Worm (Caenorhabditis elegans) whole organism, L1 larva: ENCODE results near the gene C06E7.88.
A peak's percentile ranks its signal among the peaks of the same experiment; 100 is the strongest.

Source experiments
- C04F5.9 ChIP-seq: sonication (generic microtip); optimal IDR thresholded peaks from 2 replicates; lab custom pipeline; 2016; ENCODE audit warnings: missing genetic modification characterization, missing compliant biosample characterization
- C16A3.4 ChIP-seq: fragments of 150-350 bp; optimal IDR thresholded peaks from 2 replicates; lab custom pipeline; 2014; ENCODE audit warnings: missing biosample characterization, missing genetic modification characterization
- C34B4.2 ChIP-seq: sonication (generic microtip); optimal IDR thresholded peaks from 2 replicates; lab custom pipeline; 2017; ENCODE audit warnings: mild to moderate bottlenecking, missing genetic modification characterization, missing compliant biosample characterization
- aly-2 ChIP-seq: fragments of 150-350 bp; optimal IDR thresholded peaks from 2 replicates; lab custom pipeline; 2014; ENCODE audit warnings: missing biosample characterization, missing genetic modification characterization
- ama-1 ChIP-seq: fragments of 150-350 bp; optimal IDR thresholded peaks from 2 replicates; lab custom pipeline; 2014
- blmp-1 ChIP-seq: fragments of 150-350 bp; optimal IDR thresholded peaks from 2 replicates; lab custom pipeline; 2014; ENCODE audit warnings: missing biosample characterization, missing genetic modification characterization
- ceh-82 ChIP-seq, 3 experiments: fragments of 150-350 bp in 1 of 3; sonication (generic microtip) in 2 of 3; optimal IDR thresholded peaks; 2 replicates each; lab custom pipeline; 2014 to 2017; ENCODE audit warnings: missing biosample characterization in 3 of 3, missing genetic modification characterization in 3 of 3
- ceh-88 ChIP-seq: fragments of 200-800 bp; sonication (Bioruptor generic); IDR thresholded peaks from 2 replicates; pipeline ENCODE4 v1.3.6; 2022; ENCODE audit warnings: missing genetic modification characterization, missing compliant biosample characterization
- dpl-1 ChIP-seq, 3 experiments: fragments of 150-350 bp in 2 of 3; sonication (generic microtip) in 1 of 3; optimal IDR thresholded peaks; 2 replicates each; lab custom pipeline; 2014 to 2017; ENCODE audit warnings: missing biosample characterization in 3 of 3, missing genetic modification characterization in 3 of 3, missing genetic modification reagents in 3 of 3
- efl-1 ChIP-seq, 4 experiments: fragments of 150-350 bp; optimal IDR thresholded peaks in 3 of 4; peaks in 1 of 4; 1 replicate in 1 of 4; 2 replicates in 3 of 4; lab custom pipeline; 2014; ENCODE audit warnings: missing biosample characterization in 2 of 4, missing genetic modification characterization in 2 of 4, missing genetic modification reagents in 2 of 4
- egl-13 ChIP-seq: sonication (generic microtip); optimal IDR thresholded peaks from 2 replicates; lab custom pipeline; 2016; ENCODE audit warnings: missing genotype, missing genetic modification reagents, missing genetic modification characterization, missing compliant biosample characterization
- egl-27 ChIP-seq, 2 experiments: fragments of 150-350 bp in 1 of 2; sonication (generic microtip); optimal IDR thresholded peaks; 3 replicates each; lab custom pipeline; 2017 to 2018; ENCODE audit warnings: missing biosample characterization in 2 of 2, missing genetic modification characterization in 2 of 2, missing genetic modification reagents in 2 of 2
- elt-2 ChIP-seq: sonication (generic microtip); optimal IDR thresholded peaks from 2 replicates; lab custom pipeline; 2016; ENCODE audit warnings: missing genetic modification characterization, mild to moderate bottlenecking, inconsistent platforms, missing compliant biosample characterization, missing genetic modification reagents
- elt-3 ChIP-seq, 6 experiments: fragments of 150-350 bp in 1 of 6; sonication (generic microtip); optimal IDR thresholded peaks; 2 replicates each; lab custom pipeline; 2017 to 2018; ENCODE audit warnings: missing biosample characterization in 6 of 6, missing genetic modification characterization in 6 of 6, inconsistent platforms in 1 of 6
- fos-1 ChIP-seq: fragments of 150-350 bp; optimal IDR thresholded peaks from 2 replicates; lab custom pipeline; 2014; ENCODE audit warnings: missing biosample characterization, missing genetic modification characterization
- hlh-17 ChIP-seq: fragments of 200-800 bp; sonication (Bioruptor generic); optimal IDR thresholded peaks from 2 replicates; lab custom pipeline; 2018; ENCODE audit warnings: missing genetic modification characterization, mild to moderate bottlenecking, missing compliant biosample characterization, moderate library complexity, borderline replicate concordance
- isw-1 ChIP-seq: fragments of 200-800 bp; sonication (Bioruptor generic); IDR thresholded peaks from 2 replicates; pipeline ENCODE4 v1.3.6; 2022; ENCODE audit warnings: missing genetic modification characterization, missing compliant biosample characterization
- lin-13 ChIP-seq: fragments of 150-350 bp; optimal IDR thresholded peaks from 2 replicates; lab custom pipeline; 2014; ENCODE audit warnings: missing biosample characterization, missing genetic modification reagents, missing genetic modification characterization
- lsy-2 ChIP-seq, 2 experiments: fragments of 150-350 bp; optimal IDR thresholded peaks; 2 replicates each; lab custom pipeline; 2014; ENCODE audit warnings: missing biosample characterization in 2 of 2, missing genetic modification characterization in 2 of 2
- nhr-19 ChIP-seq: fragments of 200-800 bp; sonication (Bioruptor generic); conservative IDR thresholded peaks from 2 replicates; pipeline ENCODE4 v1.3.6; 2022; ENCODE audit warnings: missing genetic modification characterization, missing compliant biosample characterization
- nhr-20 ChIP-seq: sonication (generic microtip); optimal IDR thresholded peaks from 2 replicates; lab custom pipeline; 2016; ENCODE audit warnings: mild to moderate bottlenecking, missing genetic modification characterization, missing compliant biosample characterization
- nhr-84 ChIP-seq: sonication (generic microtip); optimal IDR thresholded peaks from 2 replicates; lab custom pipeline; 2017; ENCODE audit warnings: missing biosample characterization, missing genetic modification characterization
- nhr-90 ChIP-seq: sonication (generic microtip); optimal IDR thresholded peaks from 2 replicates; lab custom pipeline; 2016; ENCODE audit warnings: mild to moderate bottlenecking, missing genetic modification characterization, missing compliant biosample characterization; ENCODE audit not compliant: poor library complexity
- pag-3 ChIP-seq: sonication (generic microtip); optimal IDR thresholded peaks from 2 replicates; lab custom pipeline; 2017; ENCODE audit warnings: missing genetic modification characterization, mild to moderate bottlenecking, missing compliant biosample characterization, antibody characterized with exemption, borderline replicate concordance; ENCODE audit not compliant: insufficient read depth
- pqm-1 ChIP-seq: sonication (generic microtip); optimal IDR thresholded peaks from 3 replicates; lab custom pipeline; 2017; ENCODE audit warnings: missing biosample characterization, missing genetic modification characterization
- skn-1 ChIP-seq: fragments of 150-350 bp; optimal IDR thresholded peaks from 2 replicates; lab custom pipeline; 2014; ENCODE audit warnings: missing biosample characterization, missing genetic modification characterization
- snpc-4 ChIP-seq: fragments of 150-350 bp; optimal IDR thresholded peaks from 2 replicates; lab custom pipeline; 2014; ENCODE audit warnings: missing biosample characterization, missing genetic modification characterization
- snu-23 ChIP-seq: sonication (generic microtip); optimal IDR thresholded peaks from 2 replicates; lab custom pipeline; 2016; ENCODE audit warnings: missing genetic modification characterization, missing compliant biosample characterization
- sptf-1 ChIP-seq: fragments of 150-350 bp; optimal IDR thresholded peaks from 2 replicates; lab custom pipeline; 2014; ENCODE audit warnings: missing biosample characterization, missing genetic modification characterization
- unc-30 ChIP-seq: sonication (generic microtip); optimal IDR thresholded peaks from 2 replicates; lab custom pipeline; 2017; ENCODE audit warnings: missing biosample characterization, missing genetic modification characterization
- unc-86 ChIP-seq: sonication (generic microtip); optimal IDR thresholded peaks from 2 replicates; lab custom pipeline; 2016; ENCODE audit warnings: missing genetic modification characterization, missing compliant biosample characterization
- unc-98 ChIP-seq: fragments of 200-800 bp; sonication (Bioruptor generic); IDR thresholded peaks from 2 replicates; pipeline ENCODE4 v1.3.6; 2022; ENCODE audit warnings: missing genetic modification characterization, missing compliant biosample characterization
- zag-1 ChIP-seq: fragments of 150-350 bp; optimal IDR thresholded peaks from 2 replicates; lab custom pipeline; 2014; ENCODE audit warnings: missing biosample characterization, missing genetic modification characterization
- zip-4 ChIP-seq: fragments of 200-800 bp; sonication (Bioruptor generic); optimal IDR thresholded peaks from 2 replicates; lab custom pipeline; 2018; ENCODE audit warnings: mild to moderate bottlenecking, missing genetic modification characterization, moderate library complexity, missing compliant biosample characterization
- ztf-4 ChIP-seq: fragments of 150-350 bp; optimal IDR thresholded peaks from 2 replicates; lab custom pipeline; 2014; ENCODE audit warnings: missing biosample characterization, missing genetic modification characterization

C06E7.88 gene

DNA sequence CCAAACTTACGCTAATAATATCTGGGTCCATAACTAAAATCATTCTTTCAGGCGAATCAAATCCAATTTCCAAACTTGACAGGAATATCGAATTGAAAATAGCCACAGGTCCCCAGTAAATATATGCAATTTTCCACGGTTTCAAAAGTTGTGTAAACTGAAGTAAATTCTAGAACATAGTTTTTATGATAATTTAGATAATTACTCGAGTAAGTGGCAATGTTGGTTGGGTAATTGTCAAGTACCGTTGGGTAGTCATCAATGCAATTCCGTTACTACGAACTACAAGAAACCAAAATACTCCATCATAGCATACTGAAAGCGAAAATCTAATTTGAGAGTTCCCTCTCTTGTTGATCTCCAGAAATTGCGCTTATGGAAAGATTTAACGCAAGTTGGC is 2.3 kb upstream of the C06E7.88 start:
- no peak for TF ChIP-seq efl-1 (optimal IDR thresholded peaks at IDR 0.05; lab: Kevin White, UChicago)
- TF ChIP-seq efl-1 (GFP tag; optimal IDR thresholded peaks at IDR 0.05 in 1 of 2; lab: Kevin White, UChicago), result peak in 1 of 2 experiments; percentile 79
- TF ChIP-seq egl-27 (tag; optimal IDR thresholded peaks at IDR 0.05; lab: Kevin White, UChicago), result no peak

DNA sequence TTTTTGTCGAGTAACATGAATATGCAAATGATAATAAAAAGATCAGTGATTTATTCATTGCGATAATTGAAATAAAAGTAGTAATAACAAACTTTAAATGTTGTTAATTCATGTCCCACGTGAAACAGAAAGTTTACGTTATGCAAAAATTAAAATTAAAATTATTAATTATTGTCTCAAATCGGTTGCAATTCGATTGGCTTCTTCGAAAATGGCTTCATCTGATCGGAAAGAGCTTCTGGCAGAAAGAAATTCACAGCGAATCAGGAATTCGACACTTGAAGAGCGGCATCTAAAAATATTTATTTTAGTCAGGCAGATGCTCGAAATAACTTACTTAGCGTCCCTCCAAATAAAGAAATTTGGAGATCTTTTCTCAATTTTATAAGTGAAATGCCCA is 1.3 kb downstream of the C06E7.88 start, which contains the start of gene spe-27:
Gene spe-27 (minus strand): TSS at position 101 of the 400 bp plus-strand sequence.
- TF ChIP-seq unc-86 (tag; lab: Kevin White, UChicago) (no peak), unc-98 (no peak), ceh-82 (tag; optimal IDR thresholded peaks at IDR 0.05; lab: Kevin White, UChicago) (no peak), zag-1 (no peak), nhr-90 (no peak), pqm-1 (tag; lab: Kevin White, UChicago) (no peak), C34B4.2 (tag; lab: Kevin White, UChicago) (no peak), aly-2 (no peak), snpc-4 (tag; lab: Kevin White, UChicago) (no peak), nhr-19 (GFP tag; lab: Robert Waterston, UW) (no peak), sptf-1 (tag; lab: Kevin White, UChicago) (no peak), dpl-1 (GFP tag; optimal IDR thresholded peaks at IDR 0.05; lab: Kevin White, UChicago) (no peak), blmp-1 (tag; lab: Kevin White, UChicago) (no peak), efl-1 (optimal IDR thresholded peaks at IDR 0.05; lab: Kevin White, UChicago) (no peak), efl-1 (GFP tag; optimal IDR thresholded peaks at IDR 0.05 in 1 of 2; lab: Kevin White, UChicago) (no peak), elt-3 (tag; optimal IDR thresholded peaks at IDR 0.05; lab: Kevin White, UChicago) (no peak), skn-1 (tag; lab: Kevin White, UChicago) (no peak), egl-13 (tag; lab: Kevin White, UChicago) (no peak), lin-13 (GFP tag; lab: Kevin White, UChicago) (no peak), isw-1 (GFP tag; lab: Robert Waterston, UW) (no peak)
- TF ChIP-seq, all 84 proteins: peak for 0

- TF ChIP-seq blmp-1 (tag; lab: Kevin White, UChicago) (peak; percentile 16), C16A3.4 (tag; lab: Kevin White, UChicago) (no peak)
These were observed 6.3 kb downstream of the C06E7.88 start for ce11 chrIV:5860762-5861161.

DNA sequence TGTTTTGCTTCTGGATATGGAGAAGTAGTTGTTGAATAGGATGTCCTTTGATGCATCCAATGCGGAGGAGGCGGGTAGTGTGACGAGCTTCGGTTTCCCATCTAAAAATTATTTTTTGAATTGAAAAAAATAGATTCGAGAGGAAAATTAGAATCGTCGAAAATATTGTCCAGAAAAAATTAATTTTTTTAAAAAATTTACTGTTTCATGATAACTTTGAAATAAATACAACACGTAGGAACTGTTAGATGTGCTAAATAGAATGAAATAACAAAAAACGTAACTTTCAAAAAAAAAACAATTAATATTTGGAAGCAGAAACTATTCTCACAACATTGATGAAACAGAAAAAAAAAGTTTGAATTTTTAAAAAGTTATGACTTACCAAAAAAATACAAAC is 7.2 kb downstream of the C06E7.88 start, which contains the start of gene C06E7.4:
Gene C06E7.4 (minus strand): TSS at position 101 of the 400 bp plus-strand sequence.
- TF ChIP-seq hlh-17 (GFP tag; lab: Kevin White, UChicago), result no peak
- no peak for TF ChIP-seq zip-4 (GFP tag; lab: Kevin White, UChicago)
- no peak for TF ChIP-seq lin-13 (GFP tag; lab: Kevin White, UChicago)
- TF ChIP-seq egl-13 (tag; lab: Kevin White, UChicago), result no peak
- TF ChIP-seq fos-1 (tag; lab: Kevin White, UChicago), result no peak
- no peak for TF ChIP-seq ztf-4 (tag; lab: Kevin White, UChicago)
- TF ChIP-seq nhr-19 (GFP tag; lab: Robert Waterston, UW), result no peak
- TF ChIP-seq efl-1 (optimal IDR thresholded peaks at IDR 0.05; lab: Kevin White, UChicago), result no peak
- TF ChIP-seq efl-1 (GFP tag; optimal IDR thresholded peaks at IDR 0.05 in 1 of 2; lab: Kevin White, UChicago), result no peak
- no peak for TF ChIP-seq lsy-2 (tag; optimal IDR thresholded peaks at IDR 0.05; lab: Kevin White, UChicago)
- TF ChIP-seq ama-1 (lab: Kevin White, UChicago), result no peak
- TF ChIP-seq nhr-84 (tag; lab: Kevin White, UChicago), result no peak
- no peak for TF ChIP-seq nhr-20 (tag; lab: Kevin White, UChicago)
- TF ChIP-seq C04F5.9 (tag; lab: Kevin White, UChicago), result no peak
- TF ChIP-seq C34B4.2 (tag; lab: Kevin White, UChicago), result no peak
- TF ChIP-seq elt-2 (tag; lab: Kevin White, UChicago), result no peak
- TF ChIP-seq pag-3 (tag; lab: Kevin White, UChicago), result no peak
- TF ChIP-seq ceh-82 (tag; optimal IDR thresholded peaks at IDR 0.05; lab: Kevin White, UChicago), result no peak
- TF ChIP-seq unc-30 (tag; lab: Kevin White, UChicago), result no peak
- TF ChIP-seq snu-23 (GFP tag; lab: Kevin White, UChicago), result no peak
- TF ChIP-seq ceh-88 (GFP tag; lab: Robert Waterston, UW), result no peak
